Fruit fly (Drosophila melanogaster) whole organism, embryonic: ENCODE measurements around the gene Bhmt.

Experiments
- Bgb ChIP-seq: fragments of 200-800 bp; sonication (Bioruptor generic); IDR thresholded peaks from 2 replicates; pipeline ENCODE4 v1.3.6; 2022; ENCODE audit warnings: missing biosample characterization, missing genetic modification characterization; ENCODE audit not compliant: partially characterized antibody
- CG10147 ChIP-seq: fragments of 200-800 bp; sonication (Bioruptor generic); optimal IDR thresholded peaks from 2 replicates; lab custom pipeline; 2019; ENCODE audit warnings: missing biosample characterization, mild to moderate bottlenecking, missing genetic modification characterization, moderate library complexity
- CG10543 ChIP-seq: fragments of 200-800 bp; sonication (Bioruptor generic); optimal IDR thresholded peaks from 3 replicates; lab custom pipeline; 2017; ENCODE audit warnings: missing biosample characterization, mild to moderate bottlenecking, missing genetic modification characterization, moderate library complexity
- CG10565 ChIP-seq: fragments of 200-800 bp; sonication (Bioruptor generic); optimal IDR thresholded peaks from 3 replicates; lab custom pipeline; 2016; ENCODE audit warnings: missing biosample characterization, mild to moderate bottlenecking, missing genetic modification characterization
- CG11695 ChIP-seq: fragments of 200-800 bp; sonication (Bioruptor generic); IDR thresholded peaks from 3 replicates; pipeline ENCODE4 v1.3.6; 2022; ENCODE audit warnings: missing biosample characterization, missing genetic modification characterization
- CG11696 ChIP-seq: fragments of 200-800 bp; sonication (Bioruptor generic); IDR thresholded peaks from 2 replicates; pipeline ENCODE4 v1.3.6; 2022; ENCODE audit warnings: missing biosample characterization, missing genetic modification characterization
- CG15269 ChIP-seq: fragments of 200-800 bp; sonication (Bioruptor generic); optimal IDR thresholded peaks from 2 replicates; lab custom pipeline; 2018; ENCODE audit warnings: missing biosample characterization, mild to moderate bottlenecking, missing genetic modification characterization, moderate library complexity
- CG1529 ChIP-seq: fragments of 200-800 bp; sonication (Bioruptor generic); optimal IDR thresholded peaks from 3 replicates; lab custom pipeline; 2018; ENCODE audit warnings: missing biosample characterization, missing genetic modification characterization
- CG1603 ChIP-seq: fragments of 200-800 bp; sonication (Bioruptor generic); optimal IDR thresholded peaks from 2 replicates; lab custom pipeline; 2019; ENCODE audit warnings: missing biosample characterization, mild to moderate bottlenecking, missing genetic modification characterization, moderate library complexity
- CG17568 ChIP-seq: fragments of 200-800 bp; sonication (Bioruptor generic); optimal IDR thresholded peaks from 2 replicates; lab custom pipeline; 2018; ENCODE audit warnings: missing biosample characterization, mild to moderate bottlenecking, missing genetic modification characterization, moderate library complexity
- CG18476 ChIP-seq: fragments of 200-800 bp; sonication (Bioruptor generic); optimal IDR thresholded peaks from 2 replicates; lab custom pipeline; 2016; ENCODE audit warnings: missing biosample characterization, mild to moderate bottlenecking, missing genetic modification characterization
- CG2202 ChIP-seq: fragments of 200-800 bp; sonication (Bioruptor generic); optimal IDR thresholded peaks from 2 replicates; lab custom pipeline; 2018; ENCODE audit warnings: missing biosample characterization, mild to moderate bottlenecking, missing genetic modification characterization
- CG31365 ChIP-seq: fragments of 200-800 bp; sonication (Bioruptor generic); optimal IDR thresholded peaks from 2 replicates; lab custom pipeline; 2018; ENCODE audit warnings: missing biosample characterization, mild to moderate bottlenecking, missing genetic modification characterization
- CG3847 ChIP-seq: fragments of 200-800 bp; sonication (Bioruptor generic); IDR thresholded peaks from 2 replicates; pipeline ENCODE4 v1.3.6; 2022; ENCODE audit warnings: missing biosample characterization, missing genetic modification characterization
- CG4707 ChIP-seq: fragments of 200-800 bp; sonication (Bioruptor generic); optimal IDR thresholded peaks from 2 replicates; lab custom pipeline; 2018; ENCODE audit warnings: missing biosample characterization, mild to moderate bottlenecking, missing genetic modification characterization, moderate library complexity
- CG7357 ChIP-seq: fragments of 200-800 bp; sonication (Bioruptor generic); IDR thresholded peaks from 3 replicates; pipeline ENCODE4 v1.3.6; 2022; ENCODE audit warnings: missing biosample characterization, missing genetic modification characterization
- CG7556 ChIP-seq: fragments of 200-800 bp; sonication (Bioruptor generic); optimal IDR thresholded peaks from 2 replicates; lab custom pipeline; 2017; ENCODE audit warnings: missing biosample characterization, mild to moderate bottlenecking, missing genetic modification characterization
- D19B ChIP-seq: fragments of 200-800 bp; sonication (Bioruptor generic); optimal IDR thresholded peaks from 2 replicates; lab custom pipeline; 2017; ENCODE audit warnings: missing biosample characterization, mild to moderate bottlenecking, missing genetic modification characterization
- Dfd ChIP-seq, 2 experiments: fragments of >200 bp; optimal IDR thresholded peaks; 2 replicates each; lab custom pipeline; 2017; ENCODE audit warnings: missing biosample characterization in 2 of 2, missing genetic modification characterization in 2 of 2
- Dip3 ChIP-seq: fragments of 200-800 bp; sonication (Bioruptor generic); optimal IDR thresholded peaks from 3 replicates; lab custom pipeline; 2016; ENCODE audit warnings: missing biosample characterization, missing genetic modification characterization
- H2.0 ChIP-seq: fragments of 200-800 bp; sonication (Bioruptor generic); IDR thresholded peaks from 2 replicates; pipeline ENCODE4 v1.3.6; 2022; ENCODE audit warnings: missing biosample characterization, missing genetic modification characterization
- HLH54F ChIP-seq: fragments of 200-800 bp; sonication (Bioruptor generic); optimal IDR thresholded peaks from 3 replicates; lab custom pipeline; 2016; ENCODE audit warnings: missing biosample characterization, missing genetic modification characterization
- Hr51 ChIP-seq, 2 experiments: fragments of 200-800 bp; sonication (Bioruptor generic); optimal IDR thresholded peaks; 2 replicates in 1 of 2; 3 replicates in 1 of 2; lab custom pipeline; 2016 to 2018; ENCODE audit warnings: missing biosample characterization in 2 of 2, missing genetic modification characterization in 2 of 2, mild to moderate bottlenecking in 1 of 2, moderate library complexity in 1 of 2
- Hsf ChIP-seq: fragments of 200-800 bp; sonication (Bioruptor generic); optimal IDR thresholded peaks from 3 replicates; lab custom pipeline; 2016; ENCODE audit warnings: missing biosample characterization, missing genetic modification characterization
- MESR4 ChIP-seq: fragments of 200-800 bp; sonication (Bioruptor generic); optimal IDR thresholded peaks from 2 replicates; lab custom pipeline; 2018; ENCODE audit warnings: missing biosample characterization, mild to moderate bottlenecking, missing genetic modification characterization, moderate library complexity
- Mad ChIP-seq: fragments of 200-800 bp; sonication (Bioruptor generic); optimal IDR thresholded peaks from 2 replicates; lab custom pipeline; 2016; ENCODE audit warnings: missing biosample characterization, missing genetic modification characterization
- Mes4 ChIP-seq: fragments of 200-800 bp; sonication (Bioruptor generic); optimal IDR thresholded peaks from 2 replicates; lab custom pipeline; 2016; ENCODE audit warnings: missing biosample characterization, missing genetic modification characterization
- Myb ChIP-seq: fragments of 200-800 bp; sonication (Bioruptor generic); optimal IDR thresholded peaks from 2 replicates; lab custom pipeline; 2016; ENCODE audit warnings: missing biosample characterization, missing genetic modification characterization
- NC2β ChIP-seq: fragments of 200-800 bp; sonication (Bioruptor generic); optimal IDR thresholded peaks from 2 replicates; lab custom pipeline; 2016; ENCODE audit warnings: missing biosample characterization, missing genetic modification characterization
- Nf-YC ChIP-seq: fragments of 200-800 bp; optimal IDR thresholded peaks from 3 replicates; lab custom pipeline; 2019; ENCODE audit warnings: missing biosample characterization, mild to moderate bottlenecking, missing genetic modification characterization, moderate library complexity
- PHDP ChIP-seq: fragments of 200-800 bp; sonication (Bioruptor generic); optimal IDR thresholded peaks from 3 replicates; lab custom pipeline; 2018; ENCODE audit warnings: missing biosample characterization, mild to moderate bottlenecking, missing genetic modification characterization, moderate library complexity
- Six4 ChIP-seq: fragments of 200-800 bp; sonication (Bioruptor generic); optimal IDR thresholded peaks from 2 replicates; lab custom pipeline; 2016; ENCODE audit warnings: missing biosample characterization, missing genetic modification characterization
- Spps ChIP-seq: fragments of 200-800 bp; sonication (Bioruptor generic); optimal IDR thresholded peaks from 2 replicates; lab custom pipeline; 2018; ENCODE audit warnings: missing biosample characterization, mild to moderate bottlenecking, missing genetic modification characterization
- Vsx1 ChIP-seq: fragments of 200-800 bp; sonication (Bioruptor generic); optimal IDR thresholded peaks from 2 replicates; lab custom pipeline; 2017; ENCODE audit warnings: missing biosample characterization, mild to moderate bottlenecking, missing genetic modification characterization, missing genetic modification reagents
- bab2 ChIP-seq: fragments of 200-800 bp; sonication (Bioruptor generic); optimal IDR thresholded peaks from 2 replicates; lab custom pipeline; 2016; ENCODE audit warnings: missing biosample characterization, missing genetic modification characterization
- fd64A ChIP-seq: fragments of 200-800 bp; sonication (Bioruptor generic); optimal IDR thresholded peaks from 3 replicates; lab custom pipeline; 2018; ENCODE audit warnings: missing biosample characterization, mild to moderate bottlenecking, missing genetic modification characterization
- gcm ChIP-seq: fragments of 200-800 bp; sonication (Bioruptor generic); optimal IDR thresholded peaks from 2 replicates; lab custom pipeline; 2019; ENCODE audit warnings: missing biosample characterization, mild to moderate bottlenecking, missing genetic modification characterization, moderate library complexity
- gt ChIP-seq: fragments of 200-800 bp; sonication (Bioruptor generic); IDR thresholded peaks from 2 replicates; pipeline ENCODE4 v1.3.6; 2022; ENCODE audit warnings: missing biosample characterization, missing genetic modification characterization
- insv ChIP-seq, 2 experiments: fragments of 200-800 bp; sonication (Bioruptor generic); optimal IDR thresholded peaks; 3 replicates each; lab custom pipeline; 2016 to 2018; ENCODE audit warnings: missing biosample characterization in 2 of 2, missing genetic modification characterization in 2 of 2
- lbe ChIP-seq: fragments of 200-800 bp; sonication (Bioruptor generic); optimal IDR thresholded peaks from 2 replicates; lab custom pipeline; 2016; ENCODE audit warnings: missing biosample characterization, mild to moderate bottlenecking, missing genetic modification characterization
- lov ChIP-seq, 2 experiments: fragments of 200-800 bp in 1 of 2; fragments of >200 bp in 1 of 2; sonication (Bioruptor generic) in 1 of 2; IDR thresholded peaks in 1 of 2; optimal IDR thresholded peaks in 1 of 2; 2 replicates in 1 of 2; 3 replicates in 1 of 2; pipeline versions ENCODE4 v1.3.6 to Lab custom; 2017 to 2022; ENCODE audit warnings: missing biosample characterization in 1 of 2, missing genetic modification characterization in 1 of 2
- phol ChIP-seq: fragments of 200-800 bp; sonication (Bioruptor generic); optimal IDR thresholded peaks from 3 replicates; lab custom pipeline; 2018; ENCODE audit warnings: missing biosample characterization, mild to moderate bottlenecking, missing genetic modification characterization, moderate library complexity
- pum ChIP-seq: fragments of 200-800 bp; sonication (Bioruptor generic); optimal IDR thresholded peaks from 2 replicates; lab custom pipeline; 2016; ENCODE audit warnings: missing biosample characterization, missing genetic modification characterization
- rib ChIP-seq: fragments of 200-800 bp; sonication (Bioruptor generic); IDR thresholded peaks from 2 replicates; pipeline ENCODE4 v1.3.6; 2022; ENCODE audit warnings: missing biosample characterization, missing genetic modification characterization
- sna ChIP-seq: fragments of 200-800 bp; sonication (Bioruptor generic); IDR thresholded peaks from 2 replicates; pipeline ENCODE4 v1.3.6; 2022; ENCODE audit warnings: missing biosample characterization, missing genetic modification characterization; ENCODE audit not compliant: partially characterized antibody
- trem ChIP-seq: fragments of 200-800 bp; optimal IDR thresholded peaks from 3 replicates; lab custom pipeline; 2019; ENCODE audit warnings: missing biosample characterization, mild to moderate bottlenecking, missing genetic modification characterization, moderate library complexity
- unpg ChIP-seq: fragments of 200-800 bp; sonication (Bioruptor generic); optimal IDR thresholded peaks from 3 replicates; lab custom pipeline; 2018; ENCODE audit warnings: missing biosample characterization, mild to moderate bottlenecking, missing genetic modification characterization, moderate library complexity
- usp ChIP-seq: fragments of >200 bp; optimal IDR thresholded peaks from 2 replicates; lab custom pipeline; 2017; ENCODE audit warnings: missing biosample characterization, missing genetic modification characterization
- vvl ChIP-seq: fragments of 200-800 bp; sonication (Bioruptor generic); IDR thresholded peaks from 2 replicates; pipeline ENCODE4 v1.3.6; 2022; ENCODE audit warnings: missing biosample characterization, missing genetic modification characterization

The Bhmt gene

dm6 chr2L:18948065-18948723 is 8.9 kb downstream of the Bhmt start (continued):
- peak; percentile 22 for TF ChIP-seq Nf-YC (tag; lab: Kevin White, UChicago)
- no peak for TF ChIP-seq CG11695 (GFP tag; lab: Robert Waterston, UW)
- TF ChIP-seq lov (optimal IDR thresholded peaks at IDR 0.05; lab: Kevin White, UChicago), result no peak
- no peak for TF ChIP-seq lov (GFP tag; IDR thresholded peaks at IDR 0.05; lab: Robert Waterston, UW)
- peak; percentile 3 for TF ChIP-seq Dip3
- peak; percentile 62 for TF ChIP-seq CG4707 (GFP tag; lab: Kevin White, UChicago)
- peak; percentile 36 for TF ChIP-seq Mes4
- TF ChIP-seq gcm (GFP tag; lab: Kevin White, UChicago), result peak; percentile 80
- TF ChIP-seq CG15269 (tag; lab: Kevin White, UChicago), result peak; percentile 40
- TF ChIP-seq Mad (GFP tag; lab: Kevin White, UChicago), result peak; percentile 29
- TF ChIP-seq Hr51 (GFP tag; optimal IDR thresholded peaks at IDR 0.05; lab: Kevin White, UChicago), result peak in 1 of 2 experiments; percentile 46
- TF ChIP-seq Dfd (GFP tag; optimal IDR thresholded peaks at IDR 0.05; lab: Kevin White, UChicago), result no peak
- TF ChIP-seq NC2β (GFP tag; lab: Kevin White, UChicago), result peak; percentile 44
- no peak for TF ChIP-seq Myb
- TF ChIP-seq fd64A (GFP tag; lab: Kevin White, UChicago), result peak; percentile 2
- peak; percentile 85 for TF ChIP-seq CG2202 (tag; lab: Kevin White, UChicago)
- peak; percentile 27 for TF ChIP-seq pum
- TF ChIP-seq phol (tag; lab: Kevin White, UChicago), result peak; percentile 81
- no peak for TF ChIP-seq MESR4
- TF ChIP-seq gt (GFP tag; lab: Robert Waterston, UW), result no peak
- no peak for TF ChIP-seq CG31365
- TF ChIP-seq CG7357 (GFP tag; lab: Robert Waterston, UW), result peak; percentile 71
- TF ChIP-seq CG18476, result peak; percentile 2
- no peak for TF ChIP-seq rib (GFP tag; lab: Robert Waterston, UW)
- no peak for TF ChIP-seq HLH54F (GFP tag; lab: Kevin White, UChicago)
- TF ChIP-seq trem (tag; lab: Kevin White, UChicago), result peak; percentile 28
- peak; percentile 87 for TF ChIP-seq CG7556 (GFP tag; lab: Kevin White, UChicago)
- peak; percentile 84 for TF ChIP-seq PHDP (tag; lab: Kevin White, UChicago)
- TF ChIP-seq Vsx1, result peak; percentile 66
- peak; percentile 10 for TF ChIP-seq CG10147
- TF ChIP-seq sna (GFP tag; lab: Robert Waterston, UW), result no peak
- peak; percentile 81 for TF ChIP-seq unpg
- peak; percentile 57 for TF ChIP-seq CG1603 (tag; lab: Kevin White, UChicago)
- TF ChIP-seq CG10543 (GFP tag; lab: Kevin White, UChicago), result peak; percentile 41
- TF ChIP-seq usp (GFP tag; lab: Kevin White, UChicago), result no peak
- TF ChIP-seq H2.0, result 0 out of 2 replicates have a peak, but pooled peaks have one; percentile 10
- no peak for TF ChIP-seq vvl (GFP tag; lab: Robert Waterston, UW)
- peak; percentile 87 for TF ChIP-seq CG1529 (GFP tag; lab: Kevin White, UChicago)
- 0 out of 2 replicates have a peak, but pooled peaks have one; percentile 14 for TF ChIP-seq CG3847 (GFP tag; lab: Robert Waterston, UW)
- TF ChIP-seq insv (GFP tag; optimal IDR thresholded peaks at IDR 0.05; lab: Kevin White, UChicago), result no peak
- peak; percentile 71 for TF ChIP-seq Spps (tag; lab: Kevin White, UChicago)
- TF ChIP-seq CG17568 (GFP tag; lab: Kevin White, UChicago), result peak; percentile 47
- TF ChIP-seq lbe (GFP tag; lab: Kevin White, UChicago), result no peak
- peak; percentile 22 for TF ChIP-seq bab2 (GFP tag; lab: Kevin White, UChicago)
- TF ChIP-seq CG11696 (GFP tag; lab: Robert Waterston, UW), result 0 out of 2 replicates have a peak, but pooled peaks have one; percentile 22
- peak; percentile 68 for TF ChIP-seq Hsf
- TF ChIP-seq D19B (GFP tag; lab: Kevin White, UChicago), result no peak
- no peak for TF ChIP-seq CG10565
- TF ChIP-seq Bgb (GFP tag; lab: Robert Waterston, UW), result no peak
- TF ChIP-seq Six4, result peak; percentile 64
